Worm (Caenorhabditis elegans) whole organism, young adult: ENCODE measurements around the gene AH6.3.

ENCODE experiments used
- F57A8.1 ChIP-seq: fragments of 200-800 bp; sonication (Bioruptor generic); optimal IDR thresholded peaks from 2 replicates; lab custom pipeline; 2018; ENCODE audit warnings: mild to moderate bottlenecking, missing genetic modification characterization, moderate library complexity, missing compliant biosample characterization
- T07F8.4 ChIP-seq: sonication (generic microtip); optimal IDR thresholded peaks from 2 replicates; lab custom pipeline; 2016; ENCODE audit warnings: mild to moderate bottlenecking, missing genetic modification characterization, moderate library complexity, missing compliant biosample characterization
- T26A5.8 ChIP-seq: sonication (generic microtip); optimal IDR thresholded peaks from 2 replicates; lab custom pipeline; 2016; ENCODE audit warnings: missing genetic modification characterization, missing compliant biosample characterization
- Y56A3A.18 ChIP-seq: fragments of 200-800 bp; sonication (Bioruptor generic); IDR thresholded peaks from 2 replicates; pipeline ENCODE4 v1.3.6; 2022; ENCODE audit warnings: missing genetic modification reagents, missing genetic modification characterization, missing compliant biosample characterization
- Y79H2A.3 ChIP-seq: fragments of 200-800 bp; sonication (Bioruptor generic); conservative IDR thresholded peaks from 2 replicates; pipeline ENCODE4 v1.3.6; 2022; ENCODE audit warnings: missing genetic modification reagents, missing genetic modification characterization, missing compliant biosample characterization
- Y95B8A.8 ChIP-seq: fragments of 200-800 bp; sonication (Bioruptor generic); IDR thresholded peaks from 2 replicates; pipeline ENCODE4 v1.3.6; 2022; ENCODE audit warnings: missing genetic modification reagents, missing genetic modification characterization, missing compliant biosample characterization
- akir-1 ChIP-seq: fragments of 200-800 bp; sonication (Bioruptor generic); optimal IDR thresholded peaks from 2 replicates; lab custom pipeline; 2018; ENCODE audit warnings: mild to moderate bottlenecking, missing genetic modification characterization, moderate library complexity, missing compliant biosample characterization
- atf-7 ChIP-seq: sonication (generic microtip); optimal IDR thresholded peaks from 2 replicates; lab custom pipeline; 2017; ENCODE audit warnings: mild to moderate bottlenecking, missing genetic modification characterization, missing compliant biosample characterization
- attf-5 ChIP-seq: fragments of 200-800 bp; sonication (Bioruptor generic); optimal IDR thresholded peaks from 2 replicates; lab custom pipeline; 2018; ENCODE audit warnings: mild to moderate bottlenecking, missing genetic modification characterization, missing compliant biosample characterization
- attf-6 ChIP-seq: fragments of 200-800 bp; sonication (Bioruptor generic); IDR thresholded peaks from 2 replicates; pipeline ENCODE4 v1.3.6; 2022; ENCODE audit warnings: missing genetic modification reagents, missing genetic modification characterization, missing compliant biosample characterization
- cebp-2 ChIP-seq: fragments of 200-800 bp; sonication (Bioruptor generic); IDR thresholded peaks from 2 replicates; pipeline ENCODE4 v1.3.6; 2022; ENCODE audit warnings: missing genetic modification characterization, missing compliant biosample characterization
- ceh-100 ChIP-seq: fragments of 200-800 bp; sonication (Bioruptor generic); IDR thresholded peaks from 2 replicates; pipeline ENCODE4 v1.3.6; 2022; ENCODE audit warnings: missing genetic modification reagents, missing genetic modification characterization, missing compliant biosample characterization
- ceh-40 ChIP-seq: fragments of 200-800 bp; sonication (Bioruptor generic); IDR thresholded peaks from 2 replicates; pipeline ENCODE4 v1.3.6; 2022; ENCODE audit warnings: missing genetic modification characterization, missing compliant biosample characterization
- dpff-1 ChIP-seq: sonication (generic microtip); optimal IDR thresholded peaks from 2 replicates; lab custom pipeline; 2017; ENCODE audit warnings: mild to moderate bottlenecking, missing genetic modification characterization, missing compliant biosample characterization
- egl-18 ChIP-seq: fragments of 200-800 bp; sonication (Bioruptor generic); IDR thresholded peaks from 2 replicates; pipeline ENCODE4 v1.3.6; 2022; ENCODE audit warnings: missing genetic modification reagents, missing genetic modification characterization, missing compliant biosample characterization
- egrh-3 ChIP-seq: fragments of 200-800 bp; sonication (Bioruptor generic); IDR thresholded peaks from 2 replicates; pipeline ENCODE4 v1.3.6; 2022; ENCODE audit warnings: missing genetic modification reagents, missing genetic modification characterization, missing compliant biosample characterization
- fkh-3 ChIP-seq: sonication (generic microtip); optimal IDR thresholded peaks from 2 replicates; lab custom pipeline; 2016; ENCODE audit warnings: mild to moderate bottlenecking, missing genetic modification characterization, missing compliant biosample characterization
- hlh-26 ChIP-seq: fragments of 200-800 bp; sonication (Bioruptor generic); conservative IDR thresholded peaks from 2 replicates; pipeline ENCODE4 v1.3.6; 2022; ENCODE audit warnings: missing genetic modification reagents, missing genetic modification characterization, missing compliant biosample characterization
- hsf-1 ChIP-seq: fragments of 200-800 bp; sonication (Bioruptor generic); IDR thresholded peaks from 2 replicates; pipeline ENCODE4 v1.3.6; 2022; ENCODE audit warnings: missing genetic modification reagents, missing genetic modification characterization, missing compliant biosample characterization
- lin-40 ChIP-seq: sonication (generic microtip); optimal IDR thresholded peaks from 2 replicates; lab custom pipeline; 2016; ENCODE audit warnings: missing genetic modification characterization, mild to moderate bottlenecking, missing compliant biosample characterization, missing genotype, missing genetic modification reagents
- lin-54 ChIP-seq: fragments of 200-800 bp; sonication (Bioruptor generic); optimal IDR thresholded peaks from 2 replicates; lab custom pipeline; 2018; ENCODE audit warnings: mild to moderate bottlenecking, missing genetic modification characterization, missing compliant biosample characterization
- nfya-1 ChIP-seq: sonication (generic microtip); optimal IDR thresholded peaks from 2 replicates; lab custom pipeline; 2017; ENCODE audit warnings: antibody characterized with exemption, missing compliant biosample characterization, missing genetic modification characterization, borderline replicate concordance; ENCODE audit not compliant: insufficient read depth
- pbrm-1 ChIP-seq: fragments of 200-800 bp; sonication (Bioruptor generic); IDR thresholded peaks from 2 replicates; pipeline ENCODE4 v1.3.6; 2022; ENCODE audit warnings: missing genetic modification reagents, missing genetic modification characterization, missing compliant biosample characterization
- rec-8 ChIP-seq, 2 experiments: sonication (generic microtip); optimal IDR thresholded peaks; 2 replicates each; lab custom pipeline; 2016; ENCODE audit warnings: mild to moderate bottlenecking in 2 of 2, missing genetic modification characterization in 2 of 2, missing genetic modification reagents in 2 of 2, missing genotype in 2 of 2, missing biosample characterization in 1 of 2, missing compliant biosample characterization in 1 of 2, moderate library complexity in 1 of 2
- repo-1 ChIP-seq: sonication (generic microtip); optimal IDR thresholded peaks from 2 replicates; lab custom pipeline; 2017; ENCODE audit warnings: mild to moderate bottlenecking, missing genetic modification characterization, missing compliant biosample characterization
- snpc-1.3 ChIP-seq: sonication (generic microtip); optimal IDR thresholded peaks from 2 replicates; lab custom pipeline; 2017; ENCODE audit warnings: missing genetic modification characterization, mild to moderate bottlenecking, missing compliant biosample characterization, antibody characterized with exemption, moderate library complexity, missing genotype, missing genetic modification reagents; ENCODE audit not compliant: insufficient read depth
- snpc-3.4 ChIP-seq: sonication (generic microtip); optimal IDR thresholded peaks from 2 replicates; lab custom pipeline; 2017; ENCODE audit warnings: missing genetic modification characterization, mild to moderate bottlenecking, missing compliant biosample characterization, antibody characterized with exemption, moderate library complexity, missing genotype, missing genetic modification reagents
- somi-1 ChIP-seq: fragments of 200-800 bp; sonication (Bioruptor generic); optimal IDR thresholded peaks from 2 replicates; lab custom pipeline; 2018; ENCODE audit warnings: mild to moderate bottlenecking, missing genetic modification characterization, missing compliant biosample characterization
- unc-130 ChIP-seq: sonication (generic microtip); optimal IDR thresholded peaks from 2 replicates; lab custom pipeline; 2016; ENCODE audit warnings: missing genetic modification reagents, missing genetic modification characterization, missing compliant biosample characterization
- unc-62 ChIP-seq: fragments of 150-350 bp; optimal IDR thresholded peaks from 2 replicates; lab custom pipeline; 2014; ENCODE audit warnings: missing biosample characterization, missing genetic modification reagents, missing genetic modification characterization
- zfh-2 ChIP-seq: fragments of 200-800 bp; sonication (Bioruptor generic); conservative IDR thresholded peaks from 2 replicates; pipeline ENCODE4 v1.3.6; 2022; ENCODE audit warnings: missing genetic modification reagents, missing genetic modification characterization, missing compliant biosample characterization
- ztf-22 ChIP-seq: fragments of 200-800 bp; sonication (Bioruptor generic); optimal IDR thresholded peaks from 2 replicates; lab custom pipeline; 2018; ENCODE audit warnings: mild to moderate bottlenecking, missing genetic modification characterization, moderate library complexity, missing compliant biosample characterization
- ztf-26 ChIP-seq: sonication (generic microtip); optimal IDR thresholded peaks from 2 replicates; lab custom pipeline; 2017; ENCODE audit warnings: missing genetic modification characterization, missing compliant biosample characterization
- ztf-28 ChIP-seq: fragments of 200-800 bp; sonication (Bioruptor generic); IDR thresholded peaks from 2 replicates; pipeline ENCODE4 v1.3.6; 2022; ENCODE audit warnings: missing genetic modification reagents, missing genetic modification characterization, missing compliant biosample characterization
- ztf-3 ChIP-seq: fragments of 200-800 bp; sonication (Bioruptor generic); optimal IDR thresholded peaks from 2 replicates; lab custom pipeline; 2018; ENCODE audit warnings: mild to moderate bottlenecking, missing genetic modification characterization, missing compliant biosample characterization

AH6.3 gene

ce11 chrII:9544386-9544785, 25.5 kb downstream of the AH6.3 start, which contains the start of gene sra-7:
TSS of gene sra-7 (plus strand) at chrII:9544686.
- no peak for TF ChIP-seq T07F8.4 (tag; lab: Kevin White, UChicago)
- no peak for TF ChIP-seq ztf-28 (GFP tag; lab: Robert Waterston, UW)
- TF ChIP-seq snpc-1.3 (tag; lab: Kevin White, UChicago), result no peak
- no peak for TF ChIP-seq cebp-2 (GFP tag; lab: Robert Waterston, UW)
- TF ChIP-seq ztf-26 (tag; lab: Kevin White, UChicago), result no peak
- TF ChIP-seq Y95B8A.8 (GFP tag; lab: Robert Waterston, UW), result no peak
- no peak for TF ChIP-seq Y79H2A.3 (GFP tag; lab: Robert Waterston, UW)
- no peak for TF ChIP-seq atf-7 (tag; lab: Kevin White, UChicago)
- TF ChIP-seq dpff-1, result no peak
- no peak for TF ChIP-seq lin-54

ce11 chrII:9550718-9551117, 31.9 kb downstream of the AH6.3 start, which contains the start of gene sra-6:
TSS of gene sra-6 (minus strand) at chrII:9550818.
- TF ChIP-seq lin-40 (tag; lab: Kevin White, UChicago), result no peak
- TF ChIP-seq nfya-1 (tag; lab: Kevin White, UChicago), result no peak
- no peak for TF ChIP-seq zfh-2 (GFP tag; lab: Robert Waterston, UW)
- TF ChIP-seq hsf-1, result no peak
- TF ChIP-seq attf-6 (GFP tag; lab: Robert Waterston, UW), result no peak
- TF ChIP-seq ztf-3 (GFP tag; lab: Kevin White, UChicago), result no peak
- TF ChIP-seq attf-5 (GFP tag; lab: Kevin White, UChicago), result no peak
- no peak for TF ChIP-seq pbrm-1 (GFP tag; lab: Robert Waterston, UW)
- TF ChIP-seq snpc-3.4 (tag; lab: Kevin White, UChicago), result no peak
- TF ChIP-seq fkh-3, result no peak
- TF ChIP-seq ceh-100 (GFP tag; lab: Robert Waterston, UW), result no peak
- no peak for TF ChIP-seq somi-1 (GFP tag; lab: Kevin White, UChicago)
- no peak for TF ChIP-seq unc-62 (GFP tag; lab: Kevin White, UChicago)
- TF ChIP-seq egl-18 (GFP tag; lab: Robert Waterston, UW), result no peak
- no peak for TF ChIP-seq repo-1 (tag; lab: Kevin White, UChicago)
- no peak for TF ChIP-seq Y56A3A.18 (GFP tag; lab: Robert Waterston, UW)
- TF ChIP-seq ceh-40 (GFP tag; lab: Robert Waterston, UW), result no peak
- TF ChIP-seq T26A5.8 (tag; lab: Kevin White, UChicago), result no peak

- TF ChIP-seq Y56A3A.18 (GFP tag; lab: Robert Waterston, UW) (no peak), hlh-26 (GFP tag; lab: Robert Waterston, UW) (no peak), akir-1 (GFP tag; lab: Kevin White, UChicago) (no peak), ztf-26 (tag; lab: Kevin White, UChicago) (no peak), unc-130 (no peak), attf-6 (GFP tag; lab: Robert Waterston, UW) (no peak), rec-8 (tag; optimal IDR thresholded peaks at IDR 0.05; lab: Kevin White, UChicago) (no peak), F57A8.1 (GFP tag; lab: Kevin White, UChicago) (no peak), egrh-3 (no peak), ztf-22 (no peak)
Observed at ce11 chrII:9551536-9551935, 32.7 kb downstream of the AH6.3 start, which contains the start of gene F35H8.12. TSS of gene F35H8.12 (plus strand) at chrII:9551836.
